Worm (Caenorhabditis elegans): Measurements from ENCODE around the gene C32C4.16.

- no peak for TF ChIP-seq nhr-77 (tag; optimal IDR thresholded peaks at IDR 0.05)
- no peak for TF ChIP-seq lin-39 (tag; optimal IDR thresholded peaks at IDR 0.05)
- TF ChIP-seq nhr-11 (tag; optimal IDR thresholded peaks at IDR 0.05): no peak
- no peak for TF ChIP-seq R02D3.7 (tag; optimal IDR thresholded peaks at IDR 0.05)
- no peak for TF ChIP-seq nhr-237 (tag; optimal IDR thresholded peaks at IDR 0.05)
- TF ChIP-seq fos-1 (tag; optimal IDR thresholded peaks at IDR 0.05): no peak
- TF ChIP-seq nfya-1 (tag; optimal IDR thresholded peaks at IDR 0.05; ENCODE audit: insufficient read depth): no peak
- TF ChIP-seq pha-4 (tag; optimal IDR thresholded peaks at IDR 0.05): no peak
- no peak for TF ChIP-seq elt-3 (tag; optimal IDR thresholded peaks at IDR 0.05)
Measured at ce11 chrV:10684748-10685147, 37.4 kb downstream of the C32C4.16 start.

All from whole organism, L3 larva.